Fruit fly (Drosophila melanogaster): ENCODE data around the gene Acp63F.

Gene Acp63F

DNA sequence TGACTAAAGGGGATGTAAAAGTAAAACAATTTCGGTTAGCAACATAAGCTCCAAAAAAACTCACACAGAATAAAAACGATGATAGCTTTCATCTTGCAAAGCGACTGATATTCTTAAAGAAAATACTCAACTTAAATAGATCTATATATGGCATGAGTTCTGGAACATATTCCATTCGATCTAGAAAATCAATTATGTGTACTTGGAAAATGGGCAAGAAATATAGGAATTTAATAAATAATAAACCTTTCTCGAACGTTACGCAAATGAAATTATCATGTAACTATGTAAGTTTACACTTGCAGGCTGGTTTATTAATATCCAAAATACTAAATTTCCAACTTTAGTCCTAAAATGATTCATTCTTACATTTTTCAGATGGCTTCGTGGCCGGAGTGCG, at the start of gene Acp63F:
Acp63F (minus strand) TSS at position 101 of the 400 bp plus-strand sequence.
- TF ChIP-seq CTCF (optimal IDR thresholded peaks at IDR 0.05) (no peak), CG8478 (optimal IDR thresholded peaks at IDR 0.05) (no peak)

DNA sequence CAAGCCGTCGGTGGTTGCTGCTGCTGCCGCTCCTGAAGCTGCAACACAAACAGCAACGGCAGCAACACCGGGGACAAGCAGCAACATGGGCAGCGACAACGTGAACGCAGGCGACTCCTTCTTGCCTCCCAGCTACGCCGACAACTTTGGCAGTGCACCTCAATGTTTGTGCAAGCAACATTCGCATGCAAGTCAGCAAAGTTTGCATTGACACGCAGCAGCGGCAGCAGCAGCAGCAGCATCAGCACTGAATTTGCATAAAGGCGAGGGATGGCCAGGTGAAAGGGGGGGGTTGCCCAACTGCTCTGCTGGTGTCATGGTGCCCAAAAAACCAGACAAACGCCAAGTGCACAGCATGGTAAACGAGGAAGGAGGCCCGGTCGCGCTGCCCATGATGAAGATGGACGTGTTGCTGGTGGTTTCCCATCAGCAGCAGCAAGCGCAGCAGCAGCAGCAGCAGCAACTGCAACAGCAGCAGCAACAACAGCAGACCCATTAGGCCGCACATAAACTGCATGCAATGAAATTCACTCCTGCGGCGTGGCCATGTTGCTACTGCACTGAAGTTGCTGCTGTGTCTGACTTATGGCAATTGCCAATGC, 49.2 kb upstream of the Acp63F start:
- TF ChIP-seq CG8478 (optimal IDR thresholded peaks at IDR 0.05), result no peak
- TF ChIP-seq CTCF (optimal IDR thresholded peaks at IDR 0.05), result no peak

DNA sequence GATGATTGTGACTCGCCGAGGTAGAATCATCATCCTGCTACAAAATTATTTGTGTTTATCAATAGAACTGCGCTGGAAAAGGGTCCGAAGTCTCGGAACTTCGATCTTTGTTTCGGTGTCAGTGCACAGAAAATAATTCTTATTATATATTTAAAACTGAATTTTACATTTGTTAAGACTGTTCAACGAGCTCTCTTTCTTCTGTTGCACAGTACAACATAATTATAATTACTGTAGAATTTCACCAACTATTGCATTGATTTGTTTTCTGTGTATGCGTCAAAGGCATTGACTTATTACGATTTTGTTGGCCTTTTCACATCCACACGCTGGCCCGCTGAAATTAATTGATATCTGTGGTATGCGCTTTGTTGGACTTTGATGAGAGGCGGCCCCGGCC, 47.3 kb upstream of the Acp63F start:
- TF ChIP-seq CG8478 (optimal IDR thresholded peaks at IDR 0.05) (no peak), CTCF (optimal IDR thresholded peaks at IDR 0.05) (no peak)

DNA sequence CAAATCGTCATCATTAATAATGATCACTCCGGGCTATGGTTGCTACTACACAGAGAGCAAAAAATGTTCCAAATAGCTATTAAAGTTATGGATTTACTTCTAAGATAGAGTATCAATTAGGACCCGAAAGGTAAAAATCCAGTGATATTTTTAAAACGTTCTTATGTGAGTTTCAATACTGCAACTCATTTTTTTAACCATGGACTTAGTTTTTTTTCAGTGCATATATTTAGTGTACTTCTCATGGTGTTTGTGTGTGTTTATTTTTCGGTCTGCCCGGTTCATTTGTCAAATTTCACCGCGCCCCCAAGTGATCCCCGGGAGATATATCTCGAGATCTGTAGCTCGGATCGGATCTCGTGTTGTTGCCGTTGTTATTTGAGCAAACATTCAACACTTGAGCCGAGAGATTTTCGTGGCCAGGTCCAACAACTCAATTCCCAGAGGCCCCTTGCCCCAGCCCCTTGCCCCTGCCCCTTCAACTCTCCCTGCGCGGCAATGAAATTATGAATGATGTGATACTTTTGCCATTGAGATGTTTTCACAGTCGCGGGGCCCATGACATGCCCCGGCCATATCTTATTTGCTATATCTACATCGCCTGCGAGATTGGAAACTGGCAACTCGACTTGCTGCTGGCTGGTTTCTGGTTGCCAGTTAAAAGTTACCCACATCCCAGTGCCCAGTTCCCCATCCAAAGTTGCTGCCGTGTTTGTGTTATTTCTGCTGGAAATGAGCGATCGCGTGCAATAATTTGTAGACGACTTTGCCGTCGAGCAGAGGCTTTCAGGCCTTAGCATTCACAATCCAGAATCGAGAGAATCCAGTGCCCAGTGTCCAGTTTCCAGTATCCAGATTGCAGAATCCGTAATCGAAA, 46.6 kb upstream of the Acp63F start:
- no peak for TF ChIP-seq CTCF (optimal IDR thresholded peaks at IDR 0.05)
- TF ChIP-seq CG8478 (optimal IDR thresholded peaks at IDR 0.05), result no peak

DNA sequence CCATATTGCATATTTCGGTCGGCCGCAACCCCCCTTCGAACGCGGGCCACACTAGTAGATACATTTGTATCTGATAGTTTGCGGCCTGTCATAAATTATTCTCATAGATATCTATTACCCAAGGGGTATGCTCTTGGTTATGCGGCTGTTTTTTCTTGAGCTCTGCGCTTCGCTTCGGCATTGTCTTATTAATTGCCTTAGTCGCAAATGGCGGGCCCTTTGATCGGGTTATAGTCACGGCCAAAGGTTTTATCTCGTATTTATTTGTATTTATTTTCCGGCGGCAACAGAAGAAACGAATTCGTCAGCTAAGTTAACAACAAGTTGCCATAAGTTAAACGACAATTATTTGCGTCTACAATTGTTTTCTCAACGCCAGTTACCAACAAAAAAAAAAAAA, 39.9 kb upstream of the Acp63F start:
- TF ChIP-seq CTCF (optimal IDR thresholded peaks at IDR 0.05), result no peak
- no peak for TF ChIP-seq CG8478 (optimal IDR thresholded peaks at IDR 0.05)

DNA sequence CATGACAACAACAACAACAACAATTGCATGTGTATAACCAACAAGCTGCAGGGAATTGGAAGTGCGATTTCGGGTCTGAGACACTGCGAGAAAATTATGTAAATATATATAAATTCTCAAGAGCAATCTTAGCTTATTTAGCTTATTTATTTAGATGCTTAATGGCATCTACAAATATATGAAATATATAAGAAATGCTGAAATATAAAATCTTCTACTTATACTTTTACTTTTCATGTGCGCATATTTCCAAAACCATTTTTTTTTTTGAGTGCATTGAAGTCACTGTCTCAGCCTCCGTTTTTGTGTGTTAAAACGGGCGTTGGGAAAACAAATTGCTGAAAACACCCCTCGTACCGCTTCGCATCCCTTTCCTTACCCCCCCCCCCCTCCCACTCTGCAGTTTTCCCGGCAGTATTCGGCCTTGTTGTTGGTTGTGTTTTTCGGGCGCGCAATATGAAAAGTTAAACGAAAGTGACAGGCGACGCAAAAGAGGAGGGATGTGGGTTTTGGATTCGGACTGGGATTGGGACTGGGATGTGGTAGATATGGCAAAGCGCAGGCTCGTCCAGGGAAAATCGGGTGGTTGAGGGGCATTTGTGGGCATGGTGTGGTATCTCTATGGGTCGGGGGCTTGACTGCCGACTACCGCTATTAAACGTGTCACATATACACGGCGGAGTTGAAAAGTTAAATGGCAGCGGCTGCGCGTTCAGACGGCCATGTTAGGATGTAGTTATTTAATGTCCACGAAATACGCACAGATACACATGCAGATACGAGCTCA, 39.2 kb upstream of the Acp63F start:
- TF ChIP-seq CTCF (optimal IDR thresholded peaks at IDR 0.05), result no peak
- TF ChIP-seq CG8478 (optimal IDR thresholded peaks at IDR 0.05), result no peak

DNA sequence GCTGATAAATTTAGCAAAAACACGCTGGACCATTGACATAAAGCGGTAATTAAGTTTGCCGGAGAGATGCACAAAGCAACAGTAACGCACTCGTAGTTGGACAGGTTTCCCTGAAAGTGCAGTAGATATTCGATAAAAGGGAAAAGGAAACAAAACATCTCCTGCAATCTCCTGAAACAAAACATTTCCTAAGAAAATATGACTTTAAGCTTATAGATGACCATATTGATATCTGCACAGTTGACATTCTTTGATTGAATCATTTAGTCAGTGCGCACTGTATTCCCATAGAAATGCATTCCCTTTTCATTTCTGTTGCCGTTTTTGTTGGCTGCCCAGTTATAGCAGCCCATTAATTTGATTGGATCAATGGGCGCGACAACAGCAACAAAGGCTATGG, 36.7 kb upstream of the Acp63F start:
- no peak for TF ChIP-seq CG8478 (optimal IDR thresholded peaks at IDR 0.05)
- no peak for TF ChIP-seq CTCF (optimal IDR thresholded peaks at IDR 0.05)

DNA sequence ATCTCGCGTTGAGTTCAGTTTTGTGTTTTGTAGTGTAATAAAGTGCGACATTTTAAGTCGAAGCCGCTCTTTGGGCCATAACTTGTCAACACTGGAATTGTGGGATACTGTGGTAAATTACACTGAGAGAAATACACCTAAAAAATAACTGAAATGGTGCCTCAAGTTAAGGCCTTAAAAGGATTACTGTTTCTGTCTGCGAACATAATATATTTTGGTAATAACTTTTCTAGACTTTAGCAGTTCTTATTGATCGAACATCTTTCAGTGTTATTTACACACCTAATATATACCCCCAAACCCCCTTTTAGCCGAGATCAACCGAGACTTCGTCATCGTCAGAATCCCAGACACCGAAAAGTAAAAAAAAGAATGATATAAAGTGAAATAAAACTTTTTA, 35.7 kb upstream of the Acp63F start:
- TF ChIP-seq CTCF (optimal IDR thresholded peaks at IDR 0.05) (no peak), CG8478 (optimal IDR thresholded peaks at IDR 0.05) (no peak)

DNA sequence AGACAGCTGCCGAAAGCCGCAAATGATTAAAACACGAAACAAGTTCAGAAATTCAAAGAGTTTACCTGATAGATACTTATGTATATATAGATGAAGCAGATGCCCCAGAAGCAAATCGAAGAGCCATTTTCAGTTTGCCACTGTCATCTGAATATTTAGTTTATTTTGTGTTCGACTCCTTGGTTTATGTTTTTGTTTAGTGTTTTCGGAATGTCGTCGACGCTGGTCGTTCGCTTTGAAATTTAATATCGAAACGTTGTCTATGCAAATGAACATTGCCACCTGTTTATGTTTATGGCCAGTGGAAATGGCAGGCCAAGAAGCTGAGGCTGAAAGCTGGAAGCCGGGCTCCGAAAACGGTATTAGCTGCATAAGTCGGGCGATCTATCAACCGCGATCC, 34.9 kb upstream of the Acp63F start:
- no peak for TF ChIP-seq CG8478 (optimal IDR thresholded peaks at IDR 0.05)
- TF ChIP-seq CTCF (optimal IDR thresholded peaks at IDR 0.05), result no peak

DNA sequence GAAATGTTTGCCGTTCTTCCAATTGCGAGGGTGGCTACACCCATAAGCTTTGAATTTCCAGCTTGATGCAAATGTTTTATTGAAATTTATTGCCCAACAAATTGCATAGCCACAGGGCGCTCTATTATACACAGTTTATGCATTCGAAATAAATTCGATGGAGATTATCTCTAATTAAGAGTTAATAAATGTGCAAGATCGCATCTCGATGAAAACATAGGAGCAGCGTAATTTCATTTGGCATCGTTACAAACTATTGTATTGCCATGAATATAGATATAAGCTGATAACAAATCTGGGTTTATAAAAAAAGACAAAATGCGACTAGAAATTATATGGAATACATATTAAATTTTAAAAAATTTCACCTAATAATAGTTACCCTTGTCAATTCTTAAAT, 34.3 kb upstream of the Acp63F start:
- TF ChIP-seq CTCF (optimal IDR thresholded peaks at IDR 0.05) (no peak), CG8478 (optimal IDR thresholded peaks at IDR 0.05) (no peak)

DNA sequence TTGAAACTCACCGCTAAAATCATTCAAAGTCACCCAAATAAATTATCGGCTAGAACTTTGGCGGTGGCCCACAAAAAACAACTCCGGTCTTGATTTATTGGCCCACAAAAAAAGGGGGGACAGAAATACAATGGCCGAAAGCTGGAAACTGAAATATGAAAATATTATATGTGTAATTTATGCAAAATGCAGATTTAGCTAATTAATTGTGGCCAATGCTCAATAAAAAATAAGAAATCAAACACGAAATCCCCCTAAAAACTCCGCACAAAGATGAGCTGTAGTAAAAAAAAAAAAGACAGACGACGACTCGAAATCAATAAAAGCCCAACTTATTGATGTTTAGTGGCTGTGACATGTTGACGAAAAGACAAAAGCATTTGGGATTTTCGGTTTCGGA, 33.6 kb upstream of the Acp63F start:
- TF ChIP-seq CG8478 (optimal IDR thresholded peaks at IDR 0.05), result no peak
- no peak for TF ChIP-seq CTCF (optimal IDR thresholded peaks at IDR 0.05)

DNA sequence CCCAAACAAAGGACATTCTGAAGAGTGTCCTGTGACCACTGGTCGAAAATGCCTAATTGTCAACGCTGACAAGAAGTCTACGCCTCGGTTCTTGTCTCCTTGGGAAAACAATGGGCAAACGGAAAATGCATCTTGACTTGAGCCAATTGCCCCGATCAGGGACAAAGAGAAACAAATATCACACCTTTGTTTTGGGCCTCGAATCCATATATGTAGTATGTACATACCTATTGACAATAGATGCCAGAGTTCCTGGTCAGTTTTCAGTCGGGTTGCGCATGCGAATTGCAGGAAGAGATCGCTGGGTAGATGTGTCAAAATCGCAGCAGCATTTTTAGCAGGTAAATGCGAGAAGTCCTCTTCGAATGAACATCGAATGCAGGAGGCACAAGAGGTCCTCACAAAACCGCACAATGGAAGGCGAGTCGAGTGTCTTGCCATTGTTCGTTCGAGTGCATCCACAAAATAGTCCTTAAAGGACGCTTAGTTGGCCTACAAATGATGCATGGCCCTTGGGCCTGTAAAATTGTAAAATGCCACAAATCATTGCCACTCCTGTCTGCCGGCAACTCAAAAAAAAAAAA, 32.6 kb upstream of the Acp63F start:
- no peak for TF ChIP-seq CG8478 (optimal IDR thresholded peaks at IDR 0.05)
- no peak for TF ChIP-seq CTCF (optimal IDR thresholded peaks at IDR 0.05)

DNA sequence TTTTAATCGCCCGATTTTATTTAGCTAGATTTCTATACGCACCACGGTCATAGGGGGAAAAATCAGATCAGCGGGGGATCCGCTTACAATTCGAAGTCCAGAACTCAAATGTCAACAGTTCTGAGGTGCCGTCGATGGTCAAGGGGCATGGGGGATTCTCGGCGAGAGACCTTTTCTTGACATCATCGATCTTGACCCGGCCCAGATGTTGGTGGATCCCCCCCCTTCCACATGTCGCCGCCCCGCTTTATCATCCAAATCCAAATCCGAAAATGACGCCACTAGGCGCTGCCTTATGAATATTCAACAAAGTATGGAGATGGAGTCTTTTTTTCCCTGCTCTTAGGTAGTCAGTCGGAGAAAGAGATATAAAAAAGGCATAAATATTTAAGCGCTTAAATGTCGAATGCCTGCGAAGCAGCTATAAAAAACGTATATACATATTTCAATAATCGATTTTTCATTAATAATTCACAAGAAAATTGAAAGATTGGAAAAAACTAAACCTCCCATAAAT, 31.7 kb upstream of the Acp63F start:
- no peak for TF ChIP-seq CG8478 (optimal IDR thresholded peaks at IDR 0.05)
- TF ChIP-seq CTCF (optimal IDR thresholded peaks at IDR 0.05), result no peak

DNA sequence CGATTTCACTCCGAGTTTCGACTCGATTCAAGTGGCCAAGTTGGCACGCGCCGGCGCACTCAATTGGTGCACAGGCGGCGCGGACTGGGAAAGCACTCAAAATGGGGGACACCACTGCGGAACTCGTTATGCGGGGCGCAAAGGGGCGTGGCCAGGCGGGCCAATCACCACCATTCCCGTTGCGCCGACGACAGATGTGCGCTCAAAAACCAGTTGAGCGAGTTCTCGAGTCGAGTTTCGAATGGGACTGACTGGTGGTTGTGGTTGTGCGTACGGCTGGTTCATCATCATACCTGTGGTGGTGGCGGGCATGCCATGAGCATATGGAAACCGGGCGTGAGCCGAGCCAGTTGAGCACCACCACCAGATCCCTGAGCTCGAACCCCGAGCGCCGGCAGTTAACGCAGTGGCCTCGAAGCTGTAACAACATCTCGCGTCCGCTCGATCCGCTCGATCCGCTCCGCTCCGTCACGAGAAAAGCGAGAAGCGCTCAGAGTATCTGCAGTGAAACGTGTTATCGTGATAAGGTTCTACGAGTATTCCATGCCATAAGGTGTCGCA, 29.7 kb upstream of the Acp63F start, which contains the start of gene Awh:
Awh (plus strand) TSS at position 392 of the 561 bp plus-strand sequence.
- no peak for TF ChIP-seq CTCF (optimal IDR thresholded peaks at IDR 0.05)
- TF ChIP-seq CG8478 (optimal IDR thresholded peaks at IDR 0.05), result no peak

Measured in S2 (cell line).